Worm (Caenorhabditis elegans) whole organism, L4 larva: ENCODE results near the gene eas-1.

Source experiments
- D1046.2 ChIP-seq: fragments of 200-800 bp; sonication (Bioruptor generic); IDR thresholded peaks from 2 replicates; pipeline ENCODE4 v1.3.6; 2022; ENCODE audit warnings: missing genetic modification characterization, missing compliant biosample characterization
- F10B5.3 ChIP-seq: sonication (generic microtip); optimal IDR thresholded peaks from 2 replicates; lab custom pipeline; 2016; ENCODE audit warnings: mild to moderate bottlenecking, missing genetic modification characterization, missing compliant biosample characterization
- F44E2.7 ChIP-seq: fragments of 200-800 bp; sonication (Bioruptor generic); IDR thresholded peaks from 2 replicates; pipeline ENCODE4 v2.1.2; 2022; ENCODE audit warnings: missing genetic modification characterization, missing compliant biosample characterization
- T26A8.4 ChIP-seq: fragments of 200-800 bp; sonication (Bioruptor generic); IDR thresholded peaks from 2 replicates; pipeline ENCODE4 v1.3.6; 2022; ENCODE audit warnings: missing genetic modification characterization, missing compliant biosample characterization
- ZK337.2 ChIP-seq: fragments of 200-800 bp; sonication (Bioruptor generic); IDR thresholded peaks from 2 replicates; pipeline ENCODE4 v1.3.6; 2022; ENCODE audit warnings: missing genetic modification reagents, missing genetic modification characterization, missing compliant biosample characterization
- ZK546.5 ChIP-seq, 2 experiments: sonication (generic microtip); optimal IDR thresholded peaks; 2 replicates each; lab custom pipeline; 2017; ENCODE audit warnings: missing biosample characterization in 2 of 2, missing genetic modification characterization in 2 of 2
- arid-1 ChIP-seq: fragments of 200-800 bp; sonication (Bioruptor generic); conservative IDR thresholded peaks from 2 replicates; pipeline ENCODE4 v1.3.6; 2022; ENCODE audit warnings: missing genetic modification reagents, missing genetic modification characterization, missing compliant biosample characterization
- ces-1 ChIP-seq: fragments of 150-350 bp; sonication (generic microtip); optimal IDR thresholded peaks from 4 replicates; lab custom pipeline; 2014; ENCODE audit warnings: missing biosample characterization, missing genetic modification reagents, missing genetic modification characterization
- daf-12 ChIP-seq: fragments of 150-350 bp; optimal IDR thresholded peaks from 2 replicates; lab custom pipeline; 2014; ENCODE audit warnings: missing biosample characterization, missing genetic modification reagents, missing genetic modification characterization
- daf-16 ChIP-seq, 3 experiments: sonication (generic microtip); optimal IDR thresholded peaks; 2 replicates each; lab custom pipeline; 2016 to 2017; ENCODE audit warnings: missing genetic modification characterization in 3 of 3, missing genetic modification reagents in 3 of 3, mild to moderate bottlenecking in 2 of 3, missing compliant biosample characterization in 2 of 3, missing biosample characterization in 1 of 3, moderate library complexity in 1 of 3
- dpl-1 ChIP-seq: fragments of 150-350 bp; optimal IDR thresholded peaks from 2 replicates; lab custom pipeline; 2014; ENCODE audit warnings: missing biosample characterization, missing genetic modification reagents, missing genetic modification characterization
- duxl-1 ChIP-seq: sonication (generic microtip); optimal IDR thresholded peaks from 2 replicates; lab custom pipeline; 2016; ENCODE audit warnings: mild to moderate bottlenecking, missing genetic modification characterization, moderate library complexity, missing compliant biosample characterization; ENCODE audit not compliant: poor library complexity
- dve-1 ChIP-seq: sonication (generic microtip); optimal IDR thresholded peaks from 2 replicates; lab custom pipeline; 2017; ENCODE audit warnings: antibody characterized with exemption, mild to moderate bottlenecking, missing genetic modification characterization, missing compliant biosample characterization; ENCODE audit not compliant: insufficient read depth
- egl-27 ChIP-seq: sonication (generic microtip); optimal IDR thresholded peaks from 3 replicates; lab custom pipeline; 2017; ENCODE audit warnings: missing biosample characterization, missing genetic modification reagents, missing genetic modification characterization
- egl-43 ChIP-seq: fragments of 200-800 bp; sonication (Bioruptor generic); IDR thresholded peaks from 2 replicates; pipeline ENCODE4 v1.3.6; 2022; ENCODE audit warnings: missing genetic modification reagents, missing genetic modification characterization, missing compliant biosample characterization
- hif-1 ChIP-seq, 2 experiments: sonication (generic microtip); optimal IDR thresholded peaks; 2 replicates each; lab custom pipeline; 2016 to 2017; ENCODE audit warnings: missing compliant biosample characterization in 2 of 2, missing genetic modification characterization in 2 of 2, missing genetic modification reagents in 2 of 2, missing genotype in 2 of 2, mild to moderate bottlenecking in 1 of 2
- hlh-11 ChIP-seq: fragments of 200-800 bp; sonication (Bioruptor generic); optimal IDR thresholded peaks from 2 replicates; lab custom pipeline; 2018; ENCODE audit warnings: mild to moderate bottlenecking, missing genetic modification characterization, missing compliant biosample characterization
- hlh-30 ChIP-seq: sonication (generic microtip); optimal IDR thresholded peaks from 2 replicates; lab custom pipeline; 2017; ENCODE audit warnings: antibody characterized with exemption, mild to moderate bottlenecking, missing genetic modification characterization, missing compliant biosample characterization; ENCODE audit not compliant: insufficient read depth
- hmg-1.1 ChIP-seq: fragments of 200-800 bp; sonication (Bioruptor generic); IDR thresholded peaks from 2 replicates; pipeline ENCODE4 v1.3.6; 2022; ENCODE audit warnings: missing genetic modification reagents, missing genetic modification characterization, missing compliant biosample characterization
- lin-13 ChIP-seq: fragments of 150-350 bp; optimal IDR thresholded peaks from 2 replicates; lab custom pipeline; 2014; ENCODE audit warnings: missing biosample characterization, missing genetic modification reagents, missing genetic modification characterization
- lin-38 ChIP-seq: fragments of 200-800 bp; sonication (Bioruptor generic); IDR thresholded peaks from 2 replicates; pipeline ENCODE4 v1.3.6; 2022; ENCODE audit warnings: missing genetic modification reagents, missing genetic modification characterization, missing compliant biosample characterization
- lin-39 ChIP-seq: fragments of 150-350 bp; optimal IDR thresholded peaks from 2 replicates; lab custom pipeline; 2014; ENCODE audit warnings: missing biosample characterization, missing genetic modification reagents, missing genetic modification characterization
- lsy-2 ChIP-seq, 2 experiments: fragments of 150-350 bp in 1 of 2; sonication (generic microtip) in 1 of 2; optimal IDR thresholded peaks; 2 replicates each; lab custom pipeline; 2014 to 2017; ENCODE audit warnings: missing biosample characterization in 2 of 2, missing genetic modification characterization in 2 of 2
- madf-5 ChIP-seq, 2 experiments: fragments of 200-800 bp; sonication (Bioruptor generic); IDR thresholded peaks; 2 replicates each; pipeline ENCODE4 v1.3.6; 2022; ENCODE audit warnings: missing compliant biosample characterization in 2 of 2, missing genetic modification characterization in 2 of 2
- mdt-29 ChIP-seq: fragments of 200-800 bp; sonication (Bioruptor generic); IDR thresholded peaks from 2 replicates; pipeline ENCODE4 v1.3.6; 2022; ENCODE audit warnings: missing genetic modification reagents, missing genetic modification characterization, missing compliant biosample characterization
- mep-1 ChIP-seq: fragments of 150-350 bp; sonication (generic microtip); optimal IDR thresholded peaks from 3 replicates; lab custom pipeline; 2014; ENCODE audit warnings: missing biosample characterization, missing genetic modification characterization
- mes-2 ChIP-seq: sonication (generic microtip); optimal IDR thresholded peaks from 2 replicates; lab custom pipeline; 2016; ENCODE audit warnings: missing genotype, mild to moderate bottlenecking, missing genetic modification characterization, missing compliant biosample characterization; ENCODE audit not compliant: poor library complexity, severe bottlenecking
- mxl-3 ChIP-seq: fragments of 200-800 bp; sonication (Bioruptor generic); optimal IDR thresholded peaks from 2 replicates; lab custom pipeline; 2018; ENCODE audit warnings: mild to moderate bottlenecking, missing genetic modification characterization, missing compliant biosample characterization
- nhr-102 ChIP-seq: sonication (generic microtip); optimal IDR thresholded peaks from 2 replicates; lab custom pipeline; 2016; ENCODE audit warnings: mild to moderate bottlenecking, missing genetic modification characterization, moderate library complexity, missing compliant biosample characterization
- nhr-11 ChIP-seq: fragments of 150-350 bp; optimal IDR thresholded peaks from 2 replicates; lab custom pipeline; 2014; ENCODE audit warnings: missing biosample characterization, missing genetic modification characterization
- nhr-25 ChIP-seq: sonication (generic microtip); optimal IDR thresholded peaks from 2 replicates; lab custom pipeline; 2017; ENCODE audit warnings: missing genetic modification characterization, mild to moderate bottlenecking, missing compliant biosample characterization, antibody characterized with exemption, moderate library complexity, borderline replicate concordance; ENCODE audit not compliant: insufficient read depth
- nhr-28 ChIP-seq: fragments of 150-350 bp; optimal IDR thresholded peaks from 2 replicates; lab custom pipeline; 2014; ENCODE audit warnings: missing biosample characterization, missing genetic modification characterization
- nhr-6 ChIP-seq: fragments of 150-350 bp; optimal IDR thresholded peaks from 2 replicates; lab custom pipeline; 2014; ENCODE audit warnings: missing biosample characterization, missing genetic modification characterization
- nhr-77 ChIP-seq: fragments of 150-350 bp; optimal IDR thresholded peaks from 2 replicates; lab custom pipeline; 2014; ENCODE audit warnings: missing biosample characterization, missing genetic modification characterization
- php-3 ChIP-seq: fragments of 200-800 bp; sonication (Bioruptor generic); IDR thresholded peaks from 2 replicates; pipeline ENCODE4 v1.3.6; 2022; ENCODE audit warnings: missing genetic modification reagents, missing genetic modification characterization, missing compliant biosample characterization
- pqm-1 ChIP-seq: sonication (generic microtip); optimal IDR thresholded peaks from 2 replicates; lab custom pipeline; 2017; ENCODE audit warnings: missing biosample characterization, missing genetic modification characterization
- rbr-2 ChIP-seq: sonication (generic microtip); optimal IDR thresholded peaks from 2 replicates; lab custom pipeline; 2016; ENCODE audit warnings: missing genotype, missing genetic modification characterization, missing compliant biosample characterization
- snpc-1.2 ChIP-seq: fragments of 200-800 bp; sonication (Bioruptor generic); IDR thresholded peaks from 2 replicates; pipeline ENCODE4 v1.3.6; 2022; ENCODE audit warnings: missing genetic modification reagents, missing genetic modification characterization, missing compliant biosample characterization
- unc-62 ChIP-seq, 3 experiments: fragments of 150-350 bp in 1 of 3; sonication (generic microtip); optimal IDR thresholded peaks in 2 of 3; peaks in 1 of 3; 1 replicate in 1 of 3; 2 replicates in 2 of 3; lab custom pipeline; 2014 to 2017; ENCODE audit warnings: missing biosample characterization in 3 of 3, missing genetic modification characterization in 3 of 3, missing genetic modification reagents in 3 of 3, missing genotype in 1 of 3
- zip-2 ChIP-seq: fragments of 150-350 bp; optimal IDR thresholded peaks from 2 replicates; lab custom pipeline; 2014; ENCODE audit warnings: missing biosample characterization, missing genetic modification characterization

Gene eas-1

ce11 chrII:4698266-4698771, 41.9 kb upstream of the eas-1 start, which contains the start of the genes rpn-5 and scc-1:
rpn-5 (minus strand) TSS chrII:4698427.
scc-1 (plus strand) TSS chrII:4698721.
- TF ChIP-seq ZK337.2 (GFP tag; lab: Robert Waterston, UW) (no peak), pqm-1 (tag; lab: Kevin White, UChicago) (no peak), unc-62 (GFP tag; optimal IDR thresholded peaks at IDR 0.05 in 1 of 2; lab: Kevin White, UChicago) (peak in 1 of 2 experiments; percentile 83), unc-62 (tag; optimal IDR thresholded peaks at IDR 0.05; lab: Kevin White, UChicago) (no peak), F10B5.3 (no peak), daf-12 (tag; lab: Kevin White, UChicago) (no peak), D1046.2 (GFP tag; lab: Robert Waterston, UW) (peak; percentile 98), php-3 (GFP tag; lab: Robert Waterston, UW) (no peak), lin-39 (tag; lab: Kevin White, UChicago) (no peak), mep-1 (tag; lab: Kevin White, UChicago) (peak; percentile 67), madf-5 (GFP tag; IDR thresholded peaks at IDR 0.05; lab: Robert Waterston, UW) (no peak), nhr-25 (tag; lab: Kevin White, UChicago) (peak; percentile 27), mes-2 (tag; lab: Kevin White, UChicago) (peak; percentile 73), egl-27 (tag; lab: Kevin White, UChicago) (no peak), dve-1 (tag; lab: Kevin White, UChicago) (peak; percentile 48), hlh-11 (peak; percentile 50), hmg-1.1 (GFP tag; lab: Robert Waterston, UW) (no peak), lsy-2 (tag; optimal IDR thresholded peaks at IDR 0.05; lab: Kevin White, UChicago) (peak; percentile 94 to 99), nhr-77 (tag; lab: Kevin White, UChicago) (no peak), ces-1 (GFP tag; lab: Kevin White, UChicago) (no peak), arid-1 (GFP tag; lab: Robert Waterston, UW) (no peak), hlh-30 (peak; percentile 63), duxl-1 (tag; lab: Kevin White, UChicago) (peak; percentile 25), T26A8.4 (GFP tag; lab: Robert Waterston, UW) (no peak), zip-2 (tag; lab: Kevin White, UChicago) (no peak), nhr-102 (peak; percentile 14), lin-38 (GFP tag; lab: Robert Waterston, UW) (peak; percentile 71), dpl-1 (GFP tag; lab: Kevin White, UChicago) (peak; percentile 92), snpc-1.2 (no peak), nhr-11 (peak; percentile 54), nhr-6 (tag; lab: Kevin White, UChicago) (peak; percentile 53), lin-13 (GFP tag; lab: Kevin White, UChicago) (peak; percentile 46), egl-43 (GFP tag; lab: Robert Waterston, UW) (no peak), F44E2.7 (no peak), ZK546.5 (tag; optimal IDR thresholded peaks at IDR 0.05; lab: Kevin White, UChicago) (peak in 1 of 2 experiments; percentile 36), mdt-29 (GFP tag; lab: Robert Waterston, UW) (no peak), mxl-3 (GFP tag; lab: Kevin White, UChicago) (no peak), nhr-28 (tag; lab: Kevin White, UChicago) (peak; percentile 31), rbr-2 (tag; lab: Kevin White, UChicago) (peak; percentile 33), daf-16 (GFP tag; optimal IDR thresholded peaks at IDR 0.05; lab: Kevin White, UChicago) (no peak), daf-16 (tag; optimal IDR thresholded peaks at IDR 0.05; lab: Kevin White, UChicago) (peak; percentile 62), hif-1 (tag; optimal IDR thresholded peaks at IDR 0.05; lab: Kevin White, UChicago) (peak in 1 of 2 experiments; percentile 22)
- TF ChIP-seq, all 104 proteins: peak for 21
